Worm (Caenorhabditis elegans): Measurements from ENCODE around the gene srt-33.

DNA sequence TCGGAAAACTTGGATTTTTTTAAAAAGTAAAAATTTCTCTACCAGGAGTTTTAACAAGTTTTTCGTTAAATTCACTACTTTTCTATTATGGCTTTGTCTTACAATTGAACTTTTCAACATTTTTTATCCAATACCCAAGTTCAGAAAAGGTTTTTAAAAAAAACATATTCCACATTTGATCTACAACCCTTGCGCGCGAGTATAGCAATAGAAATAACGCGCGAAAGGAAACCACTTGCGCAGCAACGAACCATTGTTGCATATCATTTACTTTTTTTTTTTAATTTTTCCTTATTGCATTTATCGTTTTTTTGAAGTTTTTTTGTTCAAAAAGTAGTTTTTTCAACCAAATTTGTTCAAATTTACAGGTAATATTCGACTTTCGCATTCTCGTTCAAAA, 6.1 kb upstream of the srt-33 start, which contains the start of gene F40G12.11:
- no peak for TF ChIP-seq unc-130 (tag; optimal IDR thresholded peaks at IDR 0.05)
- no peak for TF ChIP-seq C04F5.9 (tag; optimal IDR thresholded peaks at IDR 0.05)
- TF ChIP-seq ces-1 (GFP tag; optimal IDR thresholded peaks at IDR 0.05), result no peak
- TF ChIP-seq lin-15B (tag; optimal IDR thresholded peaks at IDR 0.05), result no peak
- no peak for TF ChIP-seq egl-27 (tag; optimal IDR thresholded peaks at IDR 0.05)
- TF ChIP-seq elt-3 (tag; optimal IDR thresholded peaks at IDR 0.05), result no peak

All from whole organism, L1 larva.